Worm (Caenorhabditis elegans) whole organism, midembryonic: Measurements from ENCODE around the gene Y37H2A.13.

Experiments used
- T22C8.4 ChIP-seq: fragments of 200-800 bp; sonication (Bioruptor generic); IDR thresholded peaks from 2 replicates; pipeline ENCODE4 v1.3.6; 2022; ENCODE audit warnings: missing genetic modification characterization, missing compliant biosample characterization
- cog-1 ChIP-seq: sonication (generic microtip); optimal IDR thresholded peaks from 2 replicates; lab custom pipeline; 2016; ENCODE audit warnings: missing genetic modification characterization, missing compliant biosample characterization
- flt-1 ChIP-seq: fragments of 200-800 bp; sonication (Bioruptor generic); IDR thresholded peaks from 2 replicates; pipeline ENCODE4 v1.3.6; 2022; ENCODE audit warnings: missing genetic modification characterization, missing compliant biosample characterization
- klf-2 ChIP-seq: fragments of 200-800 bp; sonication (Bioruptor generic); conservative IDR thresholded peaks from 2 replicates; pipeline ENCODE4 v1.3.6; 2022; ENCODE audit warnings: missing genetic modification reagents, missing genetic modification characterization, missing compliant biosample characterization
- med-1 ChIP-seq: sonication (generic microtip); optimal IDR thresholded peaks from 2 replicates; lab custom pipeline; 2017; ENCODE audit warnings: missing genetic modification characterization, mild to moderate bottlenecking, missing compliant biosample characterization, antibody characterized with exemption, missing genetic modification reagents; ENCODE audit not compliant: insufficient read depth
- ref-1 ChIP-seq: fragments of 200-800 bp; sonication (Bioruptor generic); conservative IDR thresholded peaks from 2 replicates; pipeline ENCODE4 v1.3.6; 2022; ENCODE audit warnings: missing genetic modification reagents, missing genetic modification characterization, missing compliant biosample characterization
- tab-1 ChIP-seq: fragments of 200-800 bp; sonication (Bioruptor generic); IDR thresholded peaks from 2 replicates; pipeline ENCODE4 v1.3.6; 2022; ENCODE audit warnings: missing genetic modification characterization, missing compliant biosample characterization
- ztf-23 ChIP-seq: fragments of 200-800 bp; sonication (Bioruptor generic); IDR thresholded peaks from 2 replicates; pipeline ENCODE4 v1.3.6; 2022; ENCODE audit warnings: missing genetic modification reagents, missing genetic modification characterization, missing compliant biosample characterization
- ztf-29 ChIP-seq: fragments of 200-800 bp; sonication (Bioruptor generic); IDR thresholded peaks from 2 replicates; pipeline ENCODE4 v1.3.6; 2022; ENCODE audit warnings: missing genetic modification reagents, missing genetic modification characterization, missing compliant biosample characterization

Y37H2A.13 gene

ce11 chrV:18157707-18158106 lies 15.1 kb downstream of the Y37H2A.13 start, which contains the start of gene clec-48:
clec-48 (plus strand) TSS chrV:18158026.
- no peak for TF ChIP-seq flt-1 (GFP tag; lab: Robert Waterston, UW)

ce11 chrV:18158172-18158571 lies 15.5 kb downstream of the Y37H2A.13 start:
- TF ChIP-seq ztf-29 (GFP tag; lab: Robert Waterston, UW), result no peak
- no peak for TF ChIP-seq med-1 (GFP tag; lab: Kevin White, UChicago)

- TF ChIP-seq T22C8.4 (GFP tag; lab: Robert Waterston, UW) (no peak), tab-1 (GFP tag; lab: Robert Waterston, UW) (no peak), flt-1 (GFP tag; lab: Robert Waterston, UW) (no peak), cog-1 (tag; lab: Kevin White, UChicago) (no peak), ref-1 (GFP tag; lab: Robert Waterston, UW) (no peak), ztf-29 (GFP tag; lab: Robert Waterston, UW) (no peak), med-1 (GFP tag; lab: Kevin White, UChicago) (no peak), ztf-23 (GFP tag; lab: Robert Waterston, UW) (no peak), klf-2 (GFP tag; lab: Robert Waterston, UW) (no peak)
These were observed 18.6 kb downstream of the Y37H2A.13 start, which contains the start of gene C14A6.13 for ce11 chrV:18161228-18161627. C14A6.13 (minus strand) TSS chrV:18161328.

ce11 chrV:18162568-18162967 lies 19.9 kb downstream of the Y37H2A.13 start, which contains the start of gene C14A6.12:
C14A6.12 (minus strand) TSS chrV:18162668.
- TF ChIP-seq cog-1 (tag; lab: Kevin White, UChicago), result no peak
- no peak for TF ChIP-seq klf-2 (GFP tag; lab: Robert Waterston, UW)
- no peak for TF ChIP-seq ztf-23 (GFP tag; lab: Robert Waterston, UW)
- no peak for TF ChIP-seq flt-1 (GFP tag; lab: Robert Waterston, UW)
- no peak for TF ChIP-seq ref-1 (GFP tag; lab: Robert Waterston, UW)
- TF ChIP-seq med-1 (GFP tag; lab: Kevin White, UChicago), result no peak
- TF ChIP-seq T22C8.4 (GFP tag; lab: Robert Waterston, UW), result no peak
- no peak for TF ChIP-seq tab-1 (GFP tag; lab: Robert Waterston, UW)
- no peak for TF ChIP-seq ztf-29 (GFP tag; lab: Robert Waterston, UW)

ce11 chrV:18163434-18163833 lies 20.8 kb downstream of the Y37H2A.13 start:
- TF ChIP-seq T22C8.4 (GFP tag; lab: Robert Waterston, UW) (no peak), ztf-23 (GFP tag; lab: Robert Waterston, UW) (no peak), med-1 (GFP tag; lab: Kevin White, UChicago) (no peak), cog-1 (tag; lab: Kevin White, UChicago) (no peak), ref-1 (GFP tag; lab: Robert Waterston, UW) (no peak), klf-2 (GFP tag; lab: Robert Waterston, UW) (no peak)

- TF ChIP-seq ztf-29 (GFP tag; lab: Robert Waterston, UW) (no peak), tab-1 (GFP tag; lab: Robert Waterston, UW) (no peak), cog-1 (tag; lab: Kevin White, UChicago) (no peak), ref-1 (GFP tag; lab: Robert Waterston, UW) (no peak)
These were observed 22.1 kb downstream of the Y37H2A.13 start, which contains the start of gene C14A6.5 for ce11 chrV:18164758-18165157. C14A6.5 (minus strand) TSS chrV:18164858.

- TF ChIP-seq ref-1 (GFP tag; lab: Robert Waterston, UW) (no peak), flt-1 (GFP tag; lab: Robert Waterston, UW) (no peak), ztf-29 (GFP tag; lab: Robert Waterston, UW) (no peak), med-1 (GFP tag; lab: Kevin White, UChicago) (no peak), klf-2 (GFP tag; lab: Robert Waterston, UW) (no peak), T22C8.4 (GFP tag; lab: Robert Waterston, UW) (no peak), cog-1 (tag; lab: Kevin White, UChicago) (no peak), tab-1 (GFP tag; lab: Robert Waterston, UW) (no peak), ztf-23 (GFP tag; lab: Robert Waterston, UW) (no peak)
These were observed 24.5 kb downstream of the Y37H2A.13 start, which contains the start of gene C14A6.6 for ce11 chrV:18167161-18167560. C14A6.6 (minus strand) TSS chrV:18167261.

ce11 chrV:18168266-18168665 lies 25.6 kb downstream of the Y37H2A.13 start, which contains the start of gene C14A6.7:
C14A6.7 (minus strand) TSS chrV:18168366.
- TF ChIP-seq ztf-23 (GFP tag; lab: Robert Waterston, UW), result no peak
- no peak for TF ChIP-seq T22C8.4 (GFP tag; lab: Robert Waterston, UW)
- no peak for TF ChIP-seq tab-1 (GFP tag; lab: Robert Waterston, UW)
- TF ChIP-seq ref-1 (GFP tag; lab: Robert Waterston, UW), result no peak
- no peak for TF ChIP-seq flt-1 (GFP tag; lab: Robert Waterston, UW)
- TF ChIP-seq cog-1 (tag; lab: Kevin White, UChicago), result no peak
- TF ChIP-seq klf-2 (GFP tag; lab: Robert Waterston, UW), result no peak
- no peak for TF ChIP-seq med-1 (GFP tag; lab: Kevin White, UChicago)
- no peak for TF ChIP-seq ztf-29 (GFP tag; lab: Robert Waterston, UW)

- TF ChIP-seq tab-1 (GFP tag; lab: Robert Waterston, UW) (no peak), ztf-23 (GFP tag; lab: Robert Waterston, UW) (no peak), flt-1 (GFP tag; lab: Robert Waterston, UW) (no peak), med-1 (GFP tag; lab: Kevin White, UChicago) (no peak), T22C8.4 (GFP tag; lab: Robert Waterston, UW) (no peak), klf-2 (GFP tag; lab: Robert Waterston, UW) (no peak), cog-1 (tag; lab: Kevin White, UChicago) (no peak), ztf-29 (GFP tag; lab: Robert Waterston, UW) (no peak), ref-1 (GFP tag; lab: Robert Waterston, UW) (no peak)
These were observed 28.9 kb downstream of the Y37H2A.13 start, which contains the start of gene C14A6.8 for ce11 chrV:18171568-18171967. C14A6.8 (minus strand) TSS chrV:18171668.
